Fruit fly (Drosophila melanogaster) whole organism, embryonic: Measurements from ENCODE around the gene Obp99b.

Experiments
- CG11504 ChIP-seq: fragments of 200-800 bp; sonication (Bioruptor generic); optimal IDR thresholded peaks from 3 replicates; lab custom pipeline; 2019; ENCODE audit warnings: missing biosample characterization, mild to moderate bottlenecking, missing genetic modification characterization, moderate library complexity
- CG11696 ChIP-seq: fragments of 200-800 bp; sonication (Bioruptor generic); IDR thresholded peaks from 2 replicates; pipeline ENCODE4 v1.3.6; 2022; ENCODE audit warnings: missing biosample characterization, missing genetic modification characterization
- CG12104 ChIP-seq: fragments of 200-800 bp; sonication (Bioruptor generic); optimal IDR thresholded peaks from 3 replicates; lab custom pipeline; 2016; ENCODE audit warnings: missing biosample characterization, missing genetic modification characterization
- CG12155 ChIP-seq: fragments of 200-800 bp; sonication (Bioruptor generic); optimal IDR thresholded peaks from 3 replicates; lab custom pipeline; 2016; ENCODE audit warnings: missing biosample characterization, missing genetic modification characterization
- CG12744 ChIP-seq: fragments of 200-800 bp; sonication (Bioruptor generic); optimal IDR thresholded peaks from 2 replicates; lab custom pipeline; 2016; ENCODE audit warnings: missing biosample characterization, missing genetic modification characterization
- CG13296 ChIP-seq: fragments of 200-800 bp; sonication (Bioruptor generic); optimal IDR thresholded peaks from 3 replicates; lab custom pipeline; 2018; ENCODE audit warnings: missing biosample characterization, mild to moderate bottlenecking, missing genetic modification characterization
- CG15269 ChIP-seq: fragments of 200-800 bp; sonication (Bioruptor generic); optimal IDR thresholded peaks from 2 replicates; lab custom pipeline; 2018; ENCODE audit warnings: missing biosample characterization, mild to moderate bottlenecking, missing genetic modification characterization, moderate library complexity
- CG15601 ChIP-seq: fragments of 200-800 bp; sonication (Bioruptor generic); optimal IDR thresholded peaks from 3 replicates; lab custom pipeline; 2019; ENCODE audit warnings: missing biosample characterization, mild to moderate bottlenecking, missing genetic modification characterization, moderate library complexity
- CG1602 ChIP-seq: fragments of 200-800 bp; sonication (Bioruptor generic); optimal IDR thresholded peaks from 3 replicates; lab custom pipeline; 2016; ENCODE audit warnings: missing biosample characterization, missing genetic modification characterization
- CG1603 ChIP-seq: fragments of 200-800 bp; sonication (Bioruptor generic); optimal IDR thresholded peaks from 2 replicates; lab custom pipeline; 2019; ENCODE audit warnings: missing biosample characterization, mild to moderate bottlenecking, missing genetic modification characterization, moderate library complexity
- CG17328 ChIP-seq: fragments of 200-800 bp; sonication (Bioruptor generic); IDR thresholded peaks from 2 replicates; pipeline ENCODE4 v1.3.6; 2022; ENCODE audit warnings: missing biosample characterization, missing genetic modification characterization
- CG17612 ChIP-seq: fragments of 200-800 bp; sonication (Bioruptor generic); IDR thresholded peaks from 2 replicates; pipeline ENCODE4 v1.3.6; 2022; ENCODE audit warnings: missing biosample characterization, missing genetic modification characterization
- CG30403 ChIP-seq: fragments of 200-800 bp; sonication (Bioruptor generic); optimal IDR thresholded peaks from 3 replicates; lab custom pipeline; 2016; ENCODE audit warnings: missing biosample characterization, missing genetic modification characterization
- CG3847 ChIP-seq: fragments of 200-800 bp; sonication (Bioruptor generic); IDR thresholded peaks from 2 replicates; pipeline ENCODE4 v1.3.6; 2022; ENCODE audit warnings: missing biosample characterization, missing genetic modification characterization
- CG3995 ChIP-seq: fragments of 200-800 bp; sonication (Bioruptor generic); optimal IDR thresholded peaks from 3 replicates; lab custom pipeline; 2016; ENCODE audit warnings: missing biosample characterization, missing genetic modification characterization
- CG42726 ChIP-seq: fragments of 200-800 bp; sonication (Bioruptor generic); IDR thresholded peaks from 2 replicates; pipeline ENCODE4 v1.3.6; 2022; ENCODE audit warnings: missing biosample characterization, missing genetic modification characterization; ENCODE audit not compliant: partially characterized antibody
- CG4404 ChIP-seq: fragments of 200-800 bp; sonication (Bioruptor generic); IDR thresholded peaks from 2 replicates; pipeline ENCODE4 v1.3.6; 2022; ENCODE audit warnings: missing biosample characterization, missing genetic modification characterization
- CG4424 ChIP-seq: fragments of 200-800 bp; sonication (Bioruptor generic); optimal IDR thresholded peaks from 3 replicates; lab custom pipeline; 2016; ENCODE audit warnings: missing biosample characterization, missing genetic modification characterization
- CG4854 ChIP-seq: fragments of 200-800 bp; sonication (Bioruptor generic); optimal IDR thresholded peaks from 2 replicates; lab custom pipeline; 2016; ENCODE audit warnings: missing biosample characterization, missing genetic modification characterization, inconsistent platforms
- CG6175 ChIP-seq: fragments of 200-800 bp; sonication (Bioruptor generic); IDR thresholded peaks from 3 replicates; pipeline ENCODE4 v1.3.6; 2022; ENCODE audit warnings: missing biosample characterization, missing genetic modification characterization
- CG7786 ChIP-seq: fragments of 200-800 bp; sonication (Bioruptor generic); optimal IDR thresholded peaks from 2 replicates; lab custom pipeline; 2016; ENCODE audit warnings: missing biosample characterization, missing genetic modification characterization
- E2f2 ChIP-seq: fragments of 200-800 bp; sonication (Bioruptor generic); IDR thresholded peaks from 2 replicates; pipeline ENCODE4 v1.3.6; 2022; ENCODE audit warnings: missing biosample characterization, missing genetic modification characterization
- H2.0 ChIP-seq: fragments of 200-800 bp; sonication (Bioruptor generic); IDR thresholded peaks from 2 replicates; pipeline ENCODE4 v1.3.6; 2022; ENCODE audit warnings: missing biosample characterization, missing genetic modification characterization
- Hr39 ChIP-seq: fragments of >200 bp; optimal IDR thresholded peaks from 2 replicates; lab custom pipeline; 2017
- Mad ChIP-seq: fragments of 200-800 bp; sonication (Bioruptor generic); optimal IDR thresholded peaks from 2 replicates; lab custom pipeline; 2016; ENCODE audit warnings: missing biosample characterization, missing genetic modification characterization
- Med ChIP-seq: fragments of 200-800 bp; sonication (Bioruptor generic); peaks from one replicate; lab custom pipeline; 2016; ENCODE audit warnings: missing biosample characterization, missing genetic modification characterization, mild to moderate bottlenecking, inconsistent platforms, moderate library complexity
- Side ChIP-seq: fragments of 200-800 bp; sonication (Bioruptor generic); optimal IDR thresholded peaks from 2 replicates; lab custom pipeline; 2016; ENCODE audit warnings: missing biosample characterization, missing genetic modification characterization
- Sox102F ChIP-seq: fragments of 200-800 bp; sonication (Bioruptor generic); optimal IDR thresholded peaks from 2 replicates; lab custom pipeline; 2018; ENCODE audit warnings: missing biosample characterization, mild to moderate bottlenecking, missing genetic modification characterization, moderate library complexity
- Usf ChIP-seq: fragments of 200-800 bp; sonication (Bioruptor generic); optimal IDR thresholded peaks from 2 replicates; lab custom pipeline; 2017; ENCODE audit warnings: missing genotype, missing biosample characterization, missing genetic modification characterization
- aop ChIP-seq: fragments of 200-800 bp; sonication (Bioruptor generic); IDR thresholded peaks from 2 replicates; pipeline ENCODE4 v1.3.6; 2022; ENCODE audit warnings: missing biosample characterization, missing genetic modification characterization
- bsh ChIP-seq, 2 experiments: fragments of 200-800 bp; sonication (Bioruptor generic); optimal IDR thresholded peaks; 2 replicates each; lab custom pipeline; 2017 to 2018; ENCODE audit warnings: mild to moderate bottlenecking in 2 of 2, missing biosample characterization in 2 of 2, missing genetic modification characterization in 2 of 2, moderate library complexity in 1 of 2
- btn ChIP-seq: fragments of 200-800 bp; sonication (Bioruptor generic); optimal IDR thresholded peaks from 2 replicates; lab custom pipeline; 2016; ENCODE audit warnings: missing biosample characterization, missing genetic modification characterization
- cas ChIP-seq: fragments of 200-800 bp; sonication (Bioruptor generic); IDR thresholded peaks from 2 replicates; pipeline ENCODE4 v1.3.6; 2022; ENCODE audit warnings: missing biosample characterization, missing genetic modification characterization
- cg ChIP-seq: fragments of 200-800 bp; sonication (Bioruptor generic); optimal IDR thresholded peaks from 3 replicates; lab custom pipeline; 2019; ENCODE audit warnings: missing biosample characterization, mild to moderate bottlenecking, missing genetic modification characterization, moderate library complexity
- chn ChIP-seq: fragments of 200-800 bp; sonication (Bioruptor generic); optimal IDR thresholded peaks from 2 replicates; lab custom pipeline; 2016; ENCODE audit warnings: missing biosample characterization, missing genetic modification characterization
- crol ChIP-seq: fragments of 200-800 bp; sonication (Bioruptor generic); IDR thresholded peaks from 2 replicates; pipeline ENCODE4 v1.3.6; 2022; ENCODE audit warnings: missing biosample characterization, missing genetic modification characterization
- dan ChIP-seq: fragments of 200-800 bp; sonication (Bioruptor generic); IDR thresholded peaks from 2 replicates; pipeline ENCODE4 v1.3.6; 2022; ENCODE audit warnings: missing biosample characterization, missing genetic modification characterization
- dmrt99B ChIP-seq: fragments of 200-800 bp; sonication (Bioruptor generic); optimal IDR thresholded peaks from 2 replicates; lab custom pipeline; 2018; ENCODE audit warnings: missing biosample characterization, mild to moderate bottlenecking, missing genetic modification characterization, moderate library complexity
- ems ChIP-seq: fragments of 200-800 bp; sonication (Bioruptor generic); optimal IDR thresholded peaks from 3 replicates; lab custom pipeline; 2016; ENCODE audit warnings: missing biosample characterization, missing genetic modification characterization
- grn ChIP-seq: fragments of 200-800 bp; sonication (Bioruptor generic); optimal IDR thresholded peaks from 3 replicates; lab custom pipeline; 2017; ENCODE audit warnings: missing biosample characterization, missing genetic modification characterization
- gro ChIP-seq: fragments of 200-800 bp; sonication (Bioruptor generic); optimal IDR thresholded peaks from 2 replicates; lab custom pipeline; 2016; ENCODE audit warnings: missing biosample characterization, missing genetic modification characterization
- hb ChIP-seq: fragments of 200-800 bp; sonication (Bioruptor generic); IDR thresholded peaks from 3 replicates; pipeline ENCODE4 v1.3.6; 2022; ENCODE audit warnings: missing biosample characterization, missing genetic modification characterization; ENCODE audit not compliant: partially characterized antibody
- knrl ChIP-seq: fragments of 200-800 bp; sonication (Bioruptor generic); IDR thresholded peaks from 3 replicates; pipeline ENCODE4 v1.3.6; 2022; ENCODE audit warnings: missing biosample characterization, missing genetic modification characterization; ENCODE audit not compliant: partially characterized antibody
- mirr ChIP-seq: fragments of 200-800 bp; sonication (Bioruptor generic); optimal IDR thresholded peaks from 3 replicates; lab custom pipeline; 2018; ENCODE audit warnings: missing biosample characterization, mild to moderate bottlenecking, missing genetic modification characterization
- pan ChIP-seq, 4 experiments: fragments of >200 bp in 3 of 4; fragments of 200-800 bp in 1 of 4; sonication (Bioruptor generic) in 1 of 4; optimal IDR thresholded peaks in 3 of 4; IDR thresholded peaks in 1 of 4; 2 replicates each; pipeline versions ENCODE4 v1.3.6 to Lab custom; 2017 to 2022; ENCODE audit warnings: missing biosample characterization in 2 of 4, missing genetic modification characterization in 2 of 4, mixed read lengths in 1 of 4
- pum ChIP-seq: fragments of 200-800 bp; sonication (Bioruptor generic); optimal IDR thresholded peaks from 2 replicates; lab custom pipeline; 2016; ENCODE audit warnings: missing biosample characterization, missing genetic modification characterization
- row ChIP-seq: fragments of 200-800 bp; sonication (Bioruptor generic); IDR thresholded peaks from 3 replicates; pipeline ENCODE4 v1.3.6; 2022; ENCODE audit warnings: missing biosample characterization, missing genetic modification characterization
- sens ChIP-seq: fragments of 200-800 bp; sonication (Bioruptor generic); peaks from one replicate; lab custom pipeline; 2016; ENCODE audit warnings: missing biosample characterization, missing genetic modification characterization
- tap ChIP-seq: fragments of 200-800 bp; optimal IDR thresholded peaks from 3 replicates; lab custom pipeline; 2019; ENCODE audit warnings: missing biosample characterization, mild to moderate bottlenecking, missing genetic modification characterization, moderate library complexity
- tgo ChIP-seq: fragments of 200-800 bp; sonication (Bioruptor generic); IDR thresholded peaks from 3 replicates; pipeline ENCODE4 v1.3.6; 2022; ENCODE audit warnings: missing biosample characterization, missing genetic modification characterization
- vnd ChIP-seq: fragments of 200-800 bp; sonication (Bioruptor generic); IDR thresholded peaks from 3 replicates; pipeline ENCODE4 v1.3.6; 2022; ENCODE audit warnings: missing biosample characterization, missing genetic modification characterization; ENCODE audit not compliant: partially characterized antibody

The Obp99b gene

DNA sequence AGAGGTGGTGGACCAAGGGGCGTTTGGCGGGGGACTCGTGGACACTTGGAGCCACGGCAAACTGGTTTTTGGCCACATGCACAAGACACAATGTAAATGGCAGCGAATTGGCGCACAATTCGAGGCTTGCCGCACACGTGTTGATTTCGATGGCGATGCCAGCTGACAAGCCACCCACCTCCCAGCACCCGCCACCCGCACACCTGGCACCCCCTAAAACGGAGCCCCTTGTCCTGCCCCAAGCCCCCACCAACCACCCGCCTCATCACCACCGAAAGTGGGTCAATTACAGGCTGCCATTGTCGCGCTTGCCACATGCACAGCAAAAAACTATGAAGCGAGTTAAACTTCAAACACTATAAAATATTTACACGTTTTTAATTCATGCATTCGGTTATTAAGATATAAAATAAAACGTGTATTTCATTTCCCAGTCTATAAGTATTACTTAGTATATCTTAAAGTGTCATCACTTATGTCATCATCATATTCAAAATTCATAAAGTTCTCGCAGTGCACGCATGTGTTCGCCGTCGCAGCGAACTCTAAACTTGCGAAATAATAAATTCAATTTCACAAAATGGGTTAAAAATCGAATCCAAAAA, 41.5 kb upstream of the Obp99b start (continued):
- TF ChIP-seq Usf (GFP tag; lab: Kevin White, UChicago) (no peak), H2.0 (GFP tag; lab: Robert Waterston, UW) (0 out of 2 replicates have a peak, but pooled peaks have one; percentile 18), CG30403 (peak; percentile 31), CG1603 (tag; lab: Kevin White, UChicago) (peak; percentile 22), gro (no peak), CG17328 (GFP tag; lab: Robert Waterston, UW) (0 out of 2 replicates have a peak, but pooled peaks have one; percentile 35), CG11696 (GFP tag; lab: Robert Waterston, UW) (no peak), knrl (GFP tag; lab: Robert Waterston, UW) (no peak), cg (GFP tag; lab: Kevin White, UChicago) (no peak), ems (GFP tag; lab: Kevin White, UChicago) (no peak), tap (tag; lab: Kevin White, UChicago) (no peak), aop (no peak), CG13296 (no peak), CG42726 (no peak), Mad (GFP tag; lab: Kevin White, UChicago) (no peak), cas (no peak), CG7786 (no peak), bsh (GFP tag; optimal IDR thresholded peaks at IDR 0.05; lab: Kevin White, UChicago) (no peak), row (GFP tag; lab: Robert Waterston, UW) (peak; percentile 53), pum (no peak), sens (GFP tag; lab: Kevin White, UChicago) (peak; percentile 25), Side (no peak), CG4424 (no peak), crol (peak; percentile 81), pan (optimal IDR thresholded peaks at IDR 0.05; lab: Kevin White, UChicago) (no peak), pan (GFP tag; optimal IDR thresholded peaks at IDR 0.05 in 1 of 2, IDR thresholded peaks at IDR 0.05 in 1 of 2) (no peak), CG3995 (GFP tag; lab: Kevin White, UChicago) (no peak), vnd (no peak), chn (GFP tag; lab: Kevin White, UChicago) (no peak), CG12744 (GFP tag; lab: Kevin White, UChicago) (no peak), CG11504 (peak; percentile 31), Med (GFP tag; lab: Kevin White, UChicago) (peak; percentile 15), CG4854 (no peak), CG12104 (GFP tag; lab: Kevin White, UChicago) (no peak), btn (GFP tag; lab: Kevin White, UChicago) (no peak), tgo (peak; percentile 25; the same call in 1 of the 3 replicates), CG15269 (tag; lab: Kevin White, UChicago) (no peak), CG12155 (GFP tag; lab: Kevin White, UChicago) (no peak), CG15601 (tag; lab: Kevin White, UChicago) (no peak), dan (GFP tag; lab: Robert Waterston, UW) (0 out of 2 replicates have a peak, but pooled peaks have one; percentile 4), dmrt99B (peak; percentile 11), CG1602 (no peak), hb (GFP tag; lab: Robert Waterston, UW) (no peak), grn (GFP tag; lab: Kevin White, UChicago) (no peak), Hr39 (no peak), CG4404 (no peak), CG3847 (GFP tag; lab: Robert Waterston, UW) (no peak), CG6175 (GFP tag; lab: Robert Waterston, UW) (0 out of 3 replicates have a peak, but pooled peaks have one; percentile 35), CG17612 (GFP tag; lab: Robert Waterston, UW) (no peak), E2f2 (GFP tag; lab: Robert Waterston, UW) (no peak; the same call in 1 of the 2 replicates), mirr (GFP tag; lab: Kevin White, UChicago) (no peak), Sox102F (GFP tag; lab: Kevin White, UChicago) (peak; percentile 26)
